5 fruit fly cellular contexts compared by ENCODE assay signal in genomic region chr3R:15366839-15367238, dm6.
A peak's percentile ranks its signal among the peaks of the same experiment; 100 is the strongest.
TF ChIP-seq lines count a peak whose summit lies in the region.

No protein-coding gene starts in this region.

- TF ChIP-seq CTCF in whole organism, embryonic (GFP tag; optimal IDR thresholded peaks at IDR 0.05; lab: Kevin White, UChicago), result no peak

TF ChIP-seq in whole organism, adult, 20 proteins besides CTCF, POLR2A, EP300 and RAD21:
- TF ChIP-seq CG5204 (GFP tag; optimal IDR thresholded peaks at IDR 0.05; lab: Kevin White, UChicago) (no peak), CG12768 (GFP tag; optimal IDR thresholded peaks at IDR 0.05; lab: Kevin White, UChicago) (peak; percentile 7), Crg-1 (GFP tag; optimal IDR thresholded peaks at IDR 0.05; lab: Kevin White, UChicago) (no peak), cnc (optimal IDR thresholded peaks at IDR 0.05; lab: Kevin White, UChicago) (no peak), CG14711 (tag; optimal IDR thresholded peaks at IDR 0.05; lab: Kevin White, UChicago) (peak; percentile 70), CG1620 (GFP tag; optimal IDR thresholded peaks at IDR 0.05; lab: Kevin White, UChicago) (no peak), CG11617 (GFP tag; optimal IDR thresholded peaks at IDR 0.05; lab: Kevin White, UChicago) (no peak), CG7101 (tag; optimal IDR thresholded peaks at IDR 0.05; lab: Kevin White, UChicago) (peak; percentile 76), CG33017 (tag; optimal IDR thresholded peaks at IDR 0.05; lab: Kevin White, UChicago) (peak; percentile 87), CG7045 (GFP tag; optimal IDR thresholded peaks at IDR 0.05; lab: Kevin White, UChicago) (peak; percentile 67)

TF ChIP-seq in whole organism, embryonic, 481 proteins besides CTCF, POLR2A, EP300 and RAD21 (continues in another document):
- TF ChIP-seq CG18599 (GFP tag; optimal IDR thresholded peaks at IDR 0.05; lab: Kevin White, UChicago), result no peak
- TF ChIP-seq zfh1 (GFP tag; IDR thresholded peaks at IDR 0.05; lab: Robert Waterston, UW), result no peak
- TF ChIP-seq seq (GFP tag; IDR thresholded peaks at IDR 0.05; lab: Robert Waterston, UW), result peak; percentile 67
- TF ChIP-seq bowl (GFP tag; IDR thresholded peaks at IDR 0.05; lab: Robert Waterston, UW), result no peak
- peak; percentile 82 for TF ChIP-seq gem (tag; optimal IDR thresholded peaks at IDR 0.05; lab: Kevin White, UChicago)
- TF ChIP-seq slbo (GFP tag; IDR thresholded peaks at IDR 0.05; lab: Robert Waterston, UW), result peak; percentile 66
- peak; percentile 64 for TF ChIP-seq Drgx (GFP tag; IDR thresholded peaks at IDR 0.05; lab: Robert Waterston, UW)
- TF ChIP-seq Oli (tag; optimal IDR thresholded peaks at IDR 0.05; lab: Kevin White, UChicago), result peak; percentile 25
- TF ChIP-seq stwl (tag; optimal IDR thresholded peaks at IDR 0.05; lab: Kevin White, UChicago), result no peak
- TF ChIP-seq Sry-δ (GFP tag; optimal IDR thresholded peaks at IDR 0.05; lab: Kevin White, UChicago), result no peak
- no peak for TF ChIP-seq repo (GFP tag; optimal IDR thresholded peaks at IDR 0.05; lab: Kevin White, UChicago)
- TF ChIP-seq CG12659 (GFP tag; optimal IDR thresholded peaks at IDR 0.05; lab: Kevin White, UChicago), result peak; percentile 30
- peak; percentile 64 for TF ChIP-seq CG8388 (GFP tag; optimal IDR thresholded peaks at IDR 0.05; lab: Kevin White, UChicago)
- TF ChIP-seq so (GFP tag; IDR thresholded peaks at IDR 0.05; lab: Robert Waterston, UW), result 0 out of 3 replicates have a peak, but pooled peaks have one; percentile 51
- TF ChIP-seq CG32772 (GFP tag; IDR thresholded peaks at IDR 0.05; lab: Robert Waterston, UW), result peak; percentile 42; the same call in 1 of the 2 replicates
- no peak for TF ChIP-seq Tbp (GFP tag; optimal IDR thresholded peaks at IDR 0.05; lab: Kevin White, UChicago)
- TF ChIP-seq pum (GFP tag; optimal IDR thresholded peaks at IDR 0.05; lab: Kevin White, UChicago), result no peak
- 0 out of 2 replicates have a peak, but pooled peaks have one; percentile 21 for TF ChIP-seq E2f1 (GFP tag; IDR thresholded peaks at IDR 0.05; lab: Robert Waterston, UW)
- no peak for TF ChIP-seq CG9876 (GFP tag; optimal IDR thresholded peaks at IDR 0.05; lab: Kevin White, UChicago)
- TF ChIP-seq PHDP (tag; optimal IDR thresholded peaks at IDR 0.05; lab: Kevin White, UChicago), result peak; percentile 63
- TF ChIP-seq CG7839 (tag; optimal IDR thresholded peaks at IDR 0.05; lab: Kevin White, UChicago), result no peak

TF ChIP-seq in whole organism, prepupa, 60 proteins besides CTCF, POLR2A, EP300 and RAD21 (continues in another document):
- TF ChIP-seq CG11902 (GFP tag; optimal IDR thresholded peaks at IDR 0.05; lab: Kevin White, UChicago) (no peak), Ets21C (GFP tag; optimal IDR thresholded peaks at IDR 0.05; lab: Kevin White, UChicago) (no peak), topi (GFP tag; optimal IDR thresholded peaks at IDR 0.05; lab: Kevin White, UChicago) (no peak), fd59A (GFP tag; optimal IDR thresholded peaks at IDR 0.05; lab: Kevin White, UChicago) (no peak), achi (GFP tag; optimal IDR thresholded peaks at IDR 0.05; lab: Kevin White, UChicago) (no peak), Ets96B (tag; optimal IDR thresholded peaks at IDR 0.05; lab: Kevin White, UChicago) (peak; percentile 57), CG8119 (GFP tag; IDR thresholded peaks at IDR 0.05; lab: Robert Waterston, UW) (peak; percentile 74; the same call in 2 of the 3 replicates), salr (GFP tag; optimal IDR thresholded peaks at IDR 0.05; lab: Kevin White, UChicago) (no peak), fkh (GFP tag; optimal IDR thresholded peaks at IDR 0.05; lab: Kevin White, UChicago) (no peak), Sox15 (GFP tag; optimal IDR thresholded peaks at IDR 0.05; lab: Kevin White, UChicago) (no peak), Sox14 (GFP tag; optimal IDR thresholded peaks at IDR 0.05; lab: Kevin White, UChicago) (no peak), CG3032 (tag; optimal IDR thresholded peaks at IDR 0.05; lab: Kevin White, UChicago) (peak; percentile 35), CG32006 (GFP tag; optimal IDR thresholded peaks at IDR 0.05; lab: Kevin White, UChicago) (no peak), CG4318 (GFP tag; optimal IDR thresholded peaks at IDR 0.05; lab: Kevin White, UChicago) (no peak), dac (GFP tag; optimal IDR thresholded peaks at IDR 0.05; lab: Kevin White, UChicago) (no peak), CG9139 (GFP tag; optimal IDR thresholded peaks at IDR 0.05; lab: Kevin White, UChicago) (no peak), CG10669 (GFP tag; optimal IDR thresholded peaks at IDR 0.05; lab: Kevin White, UChicago) (no peak), ss (GFP tag; optimal IDR thresholded peaks at IDR 0.05; lab: Kevin White, UChicago) (no peak), Smox (GFP tag; optimal IDR thresholded peaks at IDR 0.05; lab: Kevin White, UChicago) (no peak), Hr4 (GFP tag; optimal IDR thresholded peaks at IDR 0.05; lab: Kevin White, UChicago) (no peak), Met (GFP tag; optimal IDR thresholded peaks at IDR 0.05; lab: Kevin White, UChicago) (no peak), fd85E (GFP tag; optimal IDR thresholded peaks at IDR 0.05; lab: Kevin White, UChicago) (no peak)

TF ChIP-seq in whole organism, pupa, 21 proteins besides CTCF, POLR2A, EP300 and RAD21:
- TF ChIP-seq CG8159 (tag; optimal IDR thresholded peaks at IDR 0.05; lab: Kevin White, UChicago) (no peak), CG12605 (GFP tag; IDR thresholded peaks at IDR 0.05; lab: Robert Waterston, UW) (peak; percentile 46; the same call in 1 of the 2 replicates), CG8301 (tag; optimal IDR thresholded peaks at IDR 0.05; lab: Kevin White, UChicago) (no peak), CG9948 (tag; optimal IDR thresholded peaks at IDR 0.05; lab: Kevin White, UChicago) (peak; percentile 43), EcR (GFP tag; optimal IDR thresholded peaks at IDR 0.05; lab: Kevin White, UChicago) (no peak), CG13204 (GFP tag; optimal IDR thresholded peaks at IDR 0.05; lab: Kevin White, UChicago) (no peak), CG17806 (tag; optimal IDR thresholded peaks at IDR 0.05; lab: Kevin White, UChicago) (peak; percentile 55), Pif1A (GFP tag; optimal IDR thresholded peaks at IDR 0.05; lab: Kevin White, UChicago) (no peak), Pif1B (GFP tag; optimal IDR thresholded peaks at IDR 0.05; lab: Kevin White, UChicago) (no peak), CG32121 (GFP tag; IDR thresholded peaks at IDR 0.05; lab: Robert Waterston, UW) (peak; percentile 62; the same call in 1 of the 2 replicates), CG10348 (GFP tag; IDR thresholded peaks at IDR 0.05; lab: Robert Waterston, UW) (no peak), CG34367 (tag; optimal IDR thresholded peaks at IDR 0.05; lab: Kevin White, UChicago) (no peak), CG14655 (GFP tag; optimal IDR thresholded peaks at IDR 0.05; lab: Kevin White, UChicago) (no peak), CG15710 (tag; optimal IDR thresholded peaks at IDR 0.05; lab: Kevin White, UChicago) (peak; percentile 32), fd96Ca (GFP tag; IDR thresholded peaks at IDR 0.05; lab: Robert Waterston, UW) (no peak), CG4496 (GFP tag; IDR thresholded peaks at IDR 0.05; lab: Robert Waterston, UW) (peak; percentile 76; the same call in 2 of the 3 replicates), rn (GFP tag; IDR thresholded peaks at IDR 0.05; lab: Robert Waterston, UW) (no peak), Ets98B (GFP tag; IDR thresholded peaks at IDR 0.05; lab: Robert Waterston, UW) (peak; percentile 41), D1 (tag; optimal IDR thresholded peaks at IDR 0.05; lab: Kevin White, UChicago) (no peak), Snoo (tag; optimal IDR thresholded peaks at IDR 0.05; lab: Kevin White, UChicago) (peak; percentile 19), gl (tag; optimal IDR thresholded peaks at IDR 0.05; lab: Kevin White, UChicago) (no peak)

TF ChIP-seq in whole organism, wandering third instar larva, 38 proteins besides CTCF, POLR2A, EP300 and RAD21:
- peak in 1 of 2 experiments; percentile 63 for TF ChIP-seq foxo (GFP tag; optimal IDR thresholded peaks at IDR 0.05; lab: Kevin White, UChicago)
- TF ChIP-seq Hnf4 (GFP tag; optimal IDR thresholded peaks at IDR 0.05; lab: Kevin White, UChicago), result no peak
- TF ChIP-seq rgr (GFP tag; optimal IDR thresholded peaks at IDR 0.05; lab: Kevin White, UChicago), result peak; percentile 28
- peak; percentile 8 for TF ChIP-seq OdsH (GFP tag; optimal IDR thresholded peaks at IDR 0.05; lab: Kevin White, UChicago)
- TF ChIP-seq Sp1 (GFP tag; optimal IDR thresholded peaks at IDR 0.05; lab: Kevin White, UChicago), result peak; percentile 44
- no peak for TF ChIP-seq sv (GFP tag; optimal IDR thresholded peaks at IDR 0.05; lab: Kevin White, UChicago)
- TF ChIP-seq HLH106 (tag; optimal IDR thresholded peaks at IDR 0.05; lab: Kevin White, UChicago), result peak; percentile 48
- TF ChIP-seq ey (GFP tag; optimal IDR thresholded peaks at IDR 0.05; lab: Kevin White, UChicago), result peak; percentile 31
TF ChIP-seq in whole organism, wandering third instar larva: peak in this region for 6.
